Fruit fly (Drosophila melanogaster) whole organism, prepupa: ENCODE measurements around the gene CG5910.

Experiments
- Blimp-1 ChIP-seq: fragments of 200-800 bp; sonication (Bioruptor generic); optimal IDR thresholded peaks from 3 replicates; lab custom pipeline; 2017; ENCODE audit warnings: missing biosample characterization, missing genetic modification characterization, mild to moderate bottlenecking, moderate library complexity, missing genetic modification reagents
- CG31627 ChIP-seq: fragments of 200-800 bp; sonication (Bioruptor generic); optimal IDR thresholded peaks from 3 replicates; lab custom pipeline; 2016; ENCODE audit warnings: missing biosample characterization, missing genetic modification characterization
- Ets21C ChIP-seq: fragments of 200-800 bp; sonication (Bioruptor generic); optimal IDR thresholded peaks from 3 replicates; lab custom pipeline; 2016; ENCODE audit warnings: missing biosample characterization, missing genetic modification characterization
- cyc ChIP-seq: fragments of 200-800 bp; sonication (Bioruptor generic); optimal IDR thresholded peaks from 3 replicates; lab custom pipeline; 2016; ENCODE audit warnings: missing biosample characterization, missing genetic modification characterization

DNA sequence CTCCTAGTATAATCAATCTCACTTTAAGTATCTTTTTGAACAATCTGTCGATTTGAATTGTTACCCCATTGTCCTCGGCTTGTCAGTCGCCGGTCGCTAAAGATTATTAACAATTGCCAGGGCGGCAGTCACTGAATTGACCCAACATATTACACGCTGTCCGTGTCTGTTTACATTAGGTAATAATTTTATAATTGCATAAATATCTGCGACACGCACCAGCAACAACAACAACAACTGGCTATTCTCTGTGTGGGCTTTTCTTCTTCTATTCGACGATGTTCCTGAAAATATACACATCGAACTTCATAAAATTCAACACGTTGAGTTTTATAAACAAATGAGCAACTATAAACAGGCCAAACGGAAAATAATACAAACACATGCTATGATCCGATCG is 6.6 kb downstream of the CG5910 start:
- TF ChIP-seq Blimp-1, result no peak
- TF ChIP-seq cyc (GFP tag; lab: Kevin White, UChicago), result no peak
- no peak for TF ChIP-seq Ets21C (GFP tag; lab: Kevin White, UChicago)
- no peak for TF ChIP-seq CG31627 (GFP tag; lab: Kevin White, UChicago)
